Worm (Caenorhabditis elegans): ENCODE data around the gene cwp-1.

cwp-1 gene

DNA sequence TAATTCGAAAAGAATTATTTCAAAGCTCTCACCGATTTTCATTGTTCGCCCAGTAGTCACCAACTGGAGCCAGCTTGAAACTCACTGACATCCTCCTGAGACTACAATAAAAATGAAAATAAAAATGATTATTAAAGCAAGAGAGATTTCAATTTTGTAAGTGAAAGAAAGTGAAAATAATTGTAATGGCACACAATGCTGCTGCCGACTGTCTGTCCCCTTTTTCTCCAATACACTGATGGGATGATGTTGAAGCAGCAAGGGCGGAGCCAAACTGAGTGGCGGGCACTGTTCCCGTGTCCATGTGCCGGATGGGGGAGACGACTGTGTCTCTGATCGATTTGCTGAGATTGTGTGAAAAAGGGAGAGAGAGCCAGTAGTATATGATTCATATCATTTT is 6.8 kb downstream of the cwp-1 start, which contains the start of gene C37H5.14:
C37H5.14 (minus strand) TSS at position 101 of the 400 bp plus-strand sequence.
- TF ChIP-seq hmg-11 (tag; optimal IDR thresholded peaks at IDR 0.05) (no peak), ama-1 (optimal IDR thresholded peaks at IDR 0.05) (no peak), egl-5 (tag; optimal IDR thresholded peaks at IDR 0.05) (no peak), mdl-1 (tag; optimal IDR thresholded peaks at IDR 0.05) (no peak), sea-2 (GFP tag; optimal IDR thresholded peaks at IDR 0.05) (no peak), nhr-237 (tag; optimal IDR thresholded peaks at IDR 0.05) (no peak), lsy-12 (tag; optimal IDR thresholded peaks at IDR 0.05) (no peak), elt-3 (tag; optimal IDR thresholded peaks at IDR 0.05) (no peak), snpc-4 (tag; optimal IDR thresholded peaks at IDR 0.05) (no peak), aly-2 (tag; optimal IDR thresholded peaks at IDR 0.05) (no peak), nhr-43 (tag; optimal IDR thresholded peaks at IDR 0.05; ENCODE audit: poor library complexity, severe bottlenecking) (no peak), ceh-16 (tag; optimal IDR thresholded peaks at IDR 0.05) (no peak), egl-27 (tag; optimal IDR thresholded peaks at IDR 0.05) (no peak)

- TF ChIP-seq lsy-12 (tag; optimal IDR thresholded peaks at IDR 0.05) (peak; percentile 50), elt-2 (tag; optimal IDR thresholded peaks at IDR 0.05) (peak; percentile 60), tbx-2 (tag; optimal IDR thresholded peaks at IDR 0.05) (peak; percentile 18), mml-1 (tag; optimal IDR thresholded peaks at IDR 0.05) (no peak), nhr-12 (tag; optimal IDR thresholded peaks at IDR 0.05) (no peak), pqm-1 (tag; optimal IDR thresholded peaks at IDR 0.05) (peak; percentile 59), eor-1 (tag; optimal IDR thresholded peaks at IDR 0.05) (no peak), skn-1 (tag; optimal IDR thresholded peaks at IDR 0.05) (peak; percentile 67), fkh-10 (GFP tag; optimal IDR thresholded peaks at IDR 0.05) (peak; percentile 43), R02D3.7 (tag; optimal IDR thresholded peaks at IDR 0.05) (peak; percentile 50), nfya-1 (tag; optimal IDR thresholded peaks at IDR 0.05; ENCODE audit: insufficient read depth) (peak; percentile 96), nhr-25 (tag; optimal IDR thresholded peaks at IDR 0.05) (peak; percentile 79), ceh-28 (tag; optimal IDR thresholded peaks at IDR 0.05) (peak; percentile 47), jun-1 (tag; optimal IDR thresholded peaks at IDR 0.05) (peak; percentile 32), pha-4 (tag; optimal IDR thresholded peaks at IDR 0.05) (peak; percentile 90), lin-39 (tag; optimal IDR thresholded peaks at IDR 0.05) (peak; percentile 92), snpc-4 (tag; optimal IDR thresholded peaks at IDR 0.05) (peak; percentile 74), elt-3 (tag; optimal IDR thresholded peaks at IDR 0.05) (no peak), nhr-67 (tag; optimal IDR thresholded peaks at IDR 0.05) (no peak), nhr-23 (tag; optimal IDR thresholded peaks at IDR 0.05) (peak; percentile 80), egl-5 (tag; optimal IDR thresholded peaks at IDR 0.05) (peak; percentile 28), lin-15B (tag; optimal IDR thresholded peaks at IDR 0.05) (peak; percentile 91), hmg-11 (tag; optimal IDR thresholded peaks at IDR 0.05) (peak; percentile 58)
Measured at ce11 chrV:4826710-4827380, 14.2 kb downstream of the cwp-1 start, which contains the start of the genes hsp-6 and C37H5.5. hsp-6 (minus strand) TSS chrV:4826760. C37H5.5 (plus strand) TSS chrV:4827360.

DNA sequence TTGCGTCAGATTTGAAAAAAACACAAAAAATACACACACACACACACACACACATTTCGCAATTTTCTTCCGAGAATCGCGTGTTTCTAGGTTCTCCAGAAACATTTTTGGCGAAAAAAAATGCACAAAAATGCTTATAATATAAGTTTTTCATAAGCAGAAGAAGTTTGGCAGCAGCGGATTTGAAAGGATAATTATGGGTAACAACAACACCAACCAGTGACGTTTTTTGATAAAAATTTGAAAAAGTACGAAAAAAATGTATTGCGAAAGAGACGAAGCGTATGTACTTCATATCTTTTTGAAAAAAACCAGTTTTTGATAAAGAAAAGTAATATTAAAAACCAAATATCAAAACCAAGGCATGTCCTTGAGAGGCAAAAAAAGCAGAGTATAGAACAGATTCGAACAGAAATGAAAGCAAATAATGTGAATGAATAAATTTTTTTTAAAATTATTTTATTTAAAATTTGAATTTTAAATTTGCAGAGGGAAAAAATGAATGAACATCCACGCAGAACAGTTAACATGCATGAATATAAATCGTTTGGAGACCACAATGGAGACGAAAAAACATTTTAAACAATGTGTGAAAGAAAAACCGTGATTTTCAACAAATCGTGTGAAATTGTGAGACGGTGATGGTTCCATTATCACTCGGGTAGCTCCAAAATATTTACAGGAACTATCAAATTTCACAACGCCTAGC is 17.2 kb downstream of the cwp-1 start:
- TF ChIP-seq lsy-12 (tag; optimal IDR thresholded peaks at IDR 0.05) (peak; percentile 74), nhr-76 (tag; optimal IDR thresholded peaks at IDR 0.05) (no peak), elt-2 (tag; optimal IDR thresholded peaks at IDR 0.05) (peak; percentile 55), egl-27 (tag; optimal IDR thresholded peaks at IDR 0.05) (no peak), skn-1 (tag; optimal IDR thresholded peaks at IDR 0.05) (no peak), elt-3 (tag; optimal IDR thresholded peaks at IDR 0.05) (no peak), fkh-10 (GFP tag; optimal IDR thresholded peaks at IDR 0.05) (no peak), eor-1 (tag; optimal IDR thresholded peaks at IDR 0.05) (no peak), fos-1 (tag; optimal IDR thresholded peaks at IDR 0.05) (no peak), hmg-11 (tag; optimal IDR thresholded peaks at IDR 0.05) (no peak), ceh-28 (tag; optimal IDR thresholded peaks at IDR 0.05) (no peak), jun-1 (tag; optimal IDR thresholded peaks at IDR 0.05) (no peak), nhr-43 (tag; optimal IDR thresholded peaks at IDR 0.05; ENCODE audit: poor library complexity, severe bottlenecking) (peak; percentile 29), pha-4 (tag; optimal IDR thresholded peaks at IDR 0.05) (peak; percentile 30), ztf-4 (tag; optimal IDR thresholded peaks at IDR 0.05) (peak; percentile 83), zag-1 (tag; optimal IDR thresholded peaks at IDR 0.05) (no peak), nhr-77 (tag; optimal IDR thresholded peaks at IDR 0.05) (no peak), ceh-9 (tag; optimal IDR thresholded peaks at IDR 0.05) (no peak), nhr-237 (tag; optimal IDR thresholded peaks at IDR 0.05) (no peak), elt-1 (tag; optimal IDR thresholded peaks at IDR 0.05) (no peak), tbx-2 (tag; optimal IDR thresholded peaks at IDR 0.05) (peak; percentile 24), mdl-1 (tag; optimal IDR thresholded peaks at IDR 0.05) (no peak), nhr-67 (tag; optimal IDR thresholded peaks at IDR 0.05) (no peak), lin-15B (tag; optimal IDR thresholded peaks at IDR 0.05) (no peak), nhr-12 (tag; optimal IDR thresholded peaks at IDR 0.05) (no peak), unc-39 (tag; optimal IDR thresholded peaks at IDR 0.05) (no peak), ama-1 (optimal IDR thresholded peaks at IDR 0.05) (peak; percentile 90), sea-2 (GFP tag; optimal IDR thresholded peaks at IDR 0.05) (no peak), nfya-1 (tag; optimal IDR thresholded peaks at IDR 0.05; ENCODE audit: insufficient read depth) (peak; percentile 5), fkh-2 (tag; optimal IDR thresholded peaks at IDR 0.05) (no peak), nhr-23 (tag; optimal IDR thresholded peaks at IDR 0.05) (peak; percentile 49), ceh-16 (tag; optimal IDR thresholded peaks at IDR 0.05) (no peak), nhr-25 (tag; optimal IDR thresholded peaks at IDR 0.05) (no peak), mml-1 (tag; optimal IDR thresholded peaks at IDR 0.05) (no peak), aly-2 (tag; optimal IDR thresholded peaks at IDR 0.05) (peak; percentile 8)
